Fruit fly (Drosophila melanogaster): ENCODE data around the gene CG33700.
A peak's percentile ranks its signal among the peaks of the same experiment; 100 is the strongest.

Gene CG33700

dm6 chr3L:9489627-9490026, 35.7 kb downstream of the CG33700 start:
- TF ChIP-seq psq (optimal IDR thresholded peaks at IDR 0.05) (no peak), CG8478 (optimal IDR thresholded peaks at IDR 0.05) (no peak), pan (optimal IDR thresholded peaks at IDR 0.05) (no peak), usp (GFP tag; optimal IDR thresholded peaks at IDR 0.05) (no peak), EcR (GFP tag; optimal IDR thresholded peaks at IDR 0.05) (no peak), Dll (optimal IDR thresholded peaks at IDR 0.05) (no peak)

- no peak for TF ChIP-seq Dll (optimal IDR thresholded peaks at IDR 0.05)
- no peak for TF ChIP-seq CG8478 (optimal IDR thresholded peaks at IDR 0.05)
- TF ChIP-seq psq (optimal IDR thresholded peaks at IDR 0.05), result no peak
- no peak for TF ChIP-seq EcR (GFP tag; optimal IDR thresholded peaks at IDR 0.05)
- TF ChIP-seq pan (optimal IDR thresholded peaks at IDR 0.05), result no peak
- TF ChIP-seq usp (GFP tag; optimal IDR thresholded peaks at IDR 0.05), result no peak
Observed at dm6 chr3L:9489133-9489532, 36.2 kb downstream of the CG33700 start, which contains the start of gene CG32036. TSS of gene CG32036 (minus strand) at chr3L:9489233.

- TF ChIP-seq usp (GFP tag; optimal IDR thresholded peaks at IDR 0.05) (no peak), CG8478 (optimal IDR thresholded peaks at IDR 0.05) (no peak), pan (optimal IDR thresholded peaks at IDR 0.05) (no peak), Dll (optimal IDR thresholded peaks at IDR 0.05) (no peak), psq (optimal IDR thresholded peaks at IDR 0.05) (no peak), EcR (GFP tag; optimal IDR thresholded peaks at IDR 0.05) (no peak)
Observed at dm6 chr3L:9487586-9487985, 37.8 kb downstream of the CG33700 start, which contains the start of gene pall. TSS of gene pall (minus strand) at chr3L:9487790.

- TF ChIP-seq psq (optimal IDR thresholded peaks at IDR 0.05) (no peak), usp (GFP tag; optimal IDR thresholded peaks at IDR 0.05) (no peak), EcR (GFP tag; optimal IDR thresholded peaks at IDR 0.05) (no peak), Dll (optimal IDR thresholded peaks at IDR 0.05) (no peak), pan (optimal IDR thresholded peaks at IDR 0.05) (no peak), CG8478 (optimal IDR thresholded peaks at IDR 0.05) (no peak)
Observed at dm6 chr3L:9476829-9477228, 48.5 kb downstream of the CG33700 start, which contains the start of the genes Uch-L5 and Jarid2. TSS of gene Uch-L5 (minus strand) at chr3L:9476965. TSS of gene Jarid2 (plus strand) at chr3L:9477038.

dm6 chr3L:9471151-9471903, 54.0 kb downstream of the CG33700 start:
- no peak for TF ChIP-seq usp (GFP tag; optimal IDR thresholded peaks at IDR 0.05)
- TF ChIP-seq EcR (GFP tag; optimal IDR thresholded peaks at IDR 0.05), result no peak
- TF ChIP-seq CG8478 (optimal IDR thresholded peaks at IDR 0.05), result no peak
- TF ChIP-seq psq (optimal IDR thresholded peaks at IDR 0.05), result no peak
- no peak for TF ChIP-seq Dll (optimal IDR thresholded peaks at IDR 0.05)
- TF ChIP-seq pan (optimal IDR thresholded peaks at IDR 0.05), result no peak

- TF ChIP-seq Dll (optimal IDR thresholded peaks at IDR 0.05) (no peak), EcR (GFP tag; optimal IDR thresholded peaks at IDR 0.05) (no peak), pan (optimal IDR thresholded peaks at IDR 0.05) (no peak), CG8478 (optimal IDR thresholded peaks at IDR 0.05) (no peak), psq (optimal IDR thresholded peaks at IDR 0.05) (no peak), usp (GFP tag; optimal IDR thresholded peaks at IDR 0.05) (no peak)
Observed at dm6 chr3L:9469079-9469478, 56.3 kb downstream of the CG33700 start.

dm6 chr3L:9468261-9468890, 57.0 kb downstream of the CG33700 start:
- TF ChIP-seq EcR (GFP tag; optimal IDR thresholded peaks at IDR 0.05), result no peak
- TF ChIP-seq pan (optimal IDR thresholded peaks at IDR 0.05), result peak; percentile 68

- TF ChIP-seq Dll (optimal IDR thresholded peaks at IDR 0.05) (no peak), usp (GFP tag; optimal IDR thresholded peaks at IDR 0.05) (no peak), psq (optimal IDR thresholded peaks at IDR 0.05) (no peak), CG8478 (optimal IDR thresholded peaks at IDR 0.05) (no peak), pan (optimal IDR thresholded peaks at IDR 0.05) (no peak), EcR (GFP tag; optimal IDR thresholded peaks at IDR 0.05) (no peak)
Observed at dm6 chr3L:9467763-9468206, 57.6 kb downstream of the CG33700 start.

- no peak for TF ChIP-seq psq (optimal IDR thresholded peaks at IDR 0.05)
- no peak for TF ChIP-seq Dll (optimal IDR thresholded peaks at IDR 0.05)
- TF ChIP-seq usp (GFP tag; optimal IDR thresholded peaks at IDR 0.05), result no peak
- no peak for TF ChIP-seq EcR (GFP tag; optimal IDR thresholded peaks at IDR 0.05)
- no peak for TF ChIP-seq pan (optimal IDR thresholded peaks at IDR 0.05)
- no peak for TF ChIP-seq CG8478 (optimal IDR thresholded peaks at IDR 0.05)
Observed at dm6 chr3L:9467267-9467666, 58.1 kb downstream of the CG33700 start.

- TF ChIP-seq psq (optimal IDR thresholded peaks at IDR 0.05), result no peak
- no peak for TF ChIP-seq usp (GFP tag; optimal IDR thresholded peaks at IDR 0.05)
- TF ChIP-seq pan (optimal IDR thresholded peaks at IDR 0.05), result no peak
- TF ChIP-seq EcR (GFP tag; optimal IDR thresholded peaks at IDR 0.05), result no peak
Observed at dm6 chr3L:9466595-9466994, 58.7 kb downstream of the CG33700 start.

dm6 chr3L:9465652-9466244, 59.6 kb downstream of the CG33700 start:
- TF ChIP-seq EcR (GFP tag; optimal IDR thresholded peaks at IDR 0.05) (no peak), Dll (optimal IDR thresholded peaks at IDR 0.05) (no peak), usp (GFP tag; optimal IDR thresholded peaks at IDR 0.05) (no peak), CG8478 (optimal IDR thresholded peaks at IDR 0.05) (no peak), psq (optimal IDR thresholded peaks at IDR 0.05) (no peak), pan (optimal IDR thresholded peaks at IDR 0.05) (no peak)

All from whole organism.